Worm (Caenorhabditis elegans): ENCODE data around the gene cpt-3.

cpt-3 gene

DNA sequence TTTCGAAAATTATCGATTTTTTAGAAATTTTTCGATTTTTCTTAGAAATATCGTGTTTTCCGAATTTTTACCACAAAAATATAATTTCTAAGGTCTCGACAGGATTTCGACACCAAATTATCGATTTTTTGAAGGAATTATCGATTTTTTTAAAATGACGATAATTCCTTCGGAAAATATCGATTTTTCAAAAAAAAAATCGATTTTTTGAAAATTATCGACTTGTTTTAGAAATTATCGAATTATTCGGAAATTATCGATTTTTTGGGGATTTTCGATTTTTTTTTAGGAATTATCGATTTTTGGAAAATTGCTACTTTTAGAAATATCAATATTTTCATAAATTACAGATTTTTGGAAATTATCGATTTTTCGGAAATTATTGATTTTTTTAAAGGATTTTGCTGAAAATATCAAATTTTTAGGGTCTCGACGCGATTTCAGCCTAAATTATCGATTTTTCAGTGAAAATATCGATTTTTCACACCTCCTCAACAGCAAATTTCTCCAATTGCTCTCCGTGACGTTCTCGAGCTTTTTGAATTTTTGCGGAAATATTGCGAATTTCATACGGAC is 30.1 kb downstream of the cpt-3 start:
- peak; percentile 100 for TF ChIP-seq ceh-28 (tag; optimal IDR thresholded peaks at IDR 0.05)
- TF ChIP-seq mes-2 (tag; optimal IDR thresholded peaks at IDR 0.05; ENCODE audit: poor library complexity, severe bottlenecking): no peak

- TF ChIP-seq tag-97 (GFP tag; IDR thresholded peaks at IDR 0.05): no peak
- peak; percentile 51 for TF ChIP-seq ceh-28 (tag; optimal IDR thresholded peaks at IDR 0.05)
Observed at ce11 chrIII:2115322-2115721, 32.7 kb downstream of the cpt-3 start.

ce11 chrIII:2116797-2117196 is 34.2 kb downstream of the cpt-3 start, which contains the start of gene Y48G9A.11:
TSS of gene Y48G9A.11 (minus strand) at chrIII:2116897.
- TF ChIP-seq lin-38 (GFP tag; IDR thresholded peaks at IDR 0.05) (no peak), Y105C5A.15 (GFP tag; IDR thresholded peaks at IDR 0.05) (no peak), egl-43 (GFP tag; IDR thresholded peaks at IDR 0.05) (no peak), egl-27 (tag; optimal IDR thresholded peaks at IDR 0.05) (no peak), lsy-2 (tag; optimal IDR thresholded peaks at IDR 0.05) (no peak), F44E2.7 (GFP tag; IDR thresholded peaks at IDR 0.05) (no peak), lim-7 (GFP tag; IDR thresholded peaks at IDR 0.05) (no peak), dve-1 (tag; optimal IDR thresholded peaks at IDR 0.05; ENCODE audit: insufficient read depth) (no peak), F37D6.2 (tag; optimal IDR thresholded peaks at IDR 0.05) (no peak), nhr-237 (tag; optimal IDR thresholded peaks at IDR 0.05) (no peak), nhr-28 (tag; optimal IDR thresholded peaks at IDR 0.05) (no peak), nhr-111 (GFP tag; optimal IDR thresholded peaks at IDR 0.05) (no peak)

DNA sequence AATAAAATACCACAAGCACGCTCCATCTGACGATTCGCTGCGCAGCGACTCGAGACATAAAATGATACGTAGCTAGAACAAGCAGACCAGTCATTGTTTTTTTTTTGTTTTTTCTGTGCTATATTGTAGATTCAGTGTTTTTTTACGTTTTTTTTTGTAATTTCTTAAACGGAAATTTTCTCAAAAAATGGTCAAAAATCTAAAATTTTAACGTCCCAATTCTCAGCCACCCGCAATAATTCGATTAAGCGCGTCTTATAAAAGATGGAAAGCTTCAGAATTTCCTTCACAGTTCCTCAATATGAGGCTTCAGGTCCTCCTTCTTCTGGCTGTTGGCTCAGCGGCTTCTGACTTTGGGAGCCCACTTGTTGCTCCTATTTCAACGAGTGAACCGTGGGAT is 34.9 kb downstream of the cpt-3 start, which contains the start of gene Y48G9A.6:
Y48G9A.6 (plus strand) TSS at position 301 of the 400 bp plus-strand sequence.
- TF ChIP-seq zfp-2 (tag; optimal IDR thresholded peaks at IDR 0.05): no peak

ce11 chrIII:2123673-2124187 is 41.1 kb downstream of the cpt-3 start, which contains the start of gene frl-1:
TSS of gene frl-1 (plus strand) at chrIII:2124137.
- no peak for TF ChIP-seq mes-2 (tag; optimal IDR thresholded peaks at IDR 0.05; ENCODE audit: poor library complexity, severe bottlenecking)
- TF ChIP-seq daf-16 (GFP tag; optimal IDR thresholded peaks at IDR 0.05): no peak
- TF ChIP-seq daf-16 (tag; optimal IDR thresholded peaks at IDR 0.05): peak; percentile 61
- peak; percentile 9 for TF ChIP-seq aha-1 (tag)
- TF ChIP-seq dve-1 (tag; optimal IDR thresholded peaks at IDR 0.05; ENCODE audit: insufficient read depth): peak; percentile 40
- peak; percentile 23; the same call in 1 of the 2 replicates for TF ChIP-seq dmd-6 (GFP tag; IDR thresholded peaks at IDR 0.05)
- no peak for TF ChIP-seq sdz-12 (GFP tag; optimal IDR thresholded peaks at IDR 0.05)
- no peak for TF ChIP-seq Y5F2A.4 (GFP tag; optimal IDR thresholded peaks at IDR 0.05)
- TF ChIP-seq lin-13 (GFP tag; optimal IDR thresholded peaks at IDR 0.05): no peak
- peak; percentile 82 for TF ChIP-seq pqm-1 (tag; optimal IDR thresholded peaks at IDR 0.05)
- no peak for TF ChIP-seq zag-1 (tag; optimal IDR thresholded peaks at IDR 0.05)
- TF ChIP-seq nhr-6 (tag; optimal IDR thresholded peaks at IDR 0.05): no peak
- peak; percentile 60 for TF ChIP-seq nhr-28 (tag; optimal IDR thresholded peaks at IDR 0.05)
- peak; percentile 11 for TF ChIP-seq hlh-11 (tag; optimal IDR thresholded peaks at IDR 0.05)

DNA sequence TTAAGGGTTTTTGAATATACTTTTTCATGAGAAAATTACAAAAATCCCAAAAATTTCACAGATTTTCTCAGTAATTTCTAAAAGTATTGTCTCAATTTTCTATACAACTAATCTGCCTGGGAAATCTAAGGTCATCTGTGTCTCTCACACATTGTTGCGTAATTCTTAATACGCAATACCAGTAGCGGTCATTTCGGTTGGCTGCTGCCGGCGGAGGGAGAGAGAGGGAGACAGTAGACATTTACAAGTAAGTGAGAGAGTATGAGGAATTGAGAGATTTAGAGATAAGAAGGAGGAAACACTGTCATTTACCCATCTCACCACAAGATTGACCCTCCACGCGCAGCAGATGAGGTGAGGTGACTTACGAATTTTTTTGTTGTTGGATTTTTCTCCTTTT is 43.3 kb downstream of the cpt-3 start:
- TF ChIP-seq madf-9 (GFP tag; conservative IDR thresholded peaks at IDR 0.05) (no peak), ceh-82 (tag; optimal IDR thresholded peaks at IDR 0.05) (no peak), unc-62 (GFP tag; optimal IDR thresholded peaks at IDR 0.05 in 1 of 2) (peak in 1 of 2 experiments; percentile 63), unc-62 (tag; optimal IDR thresholded peaks at IDR 0.05) (no peak), snpc-1.2 (GFP tag; IDR thresholded peaks at IDR 0.05) (no peak), mep-1 (tag; optimal IDR thresholded peaks at IDR 0.05) (peak; percentile 27), daf-16 (GFP tag; optimal IDR thresholded peaks at IDR 0.05) (no peak), daf-16 (tag; optimal IDR thresholded peaks at IDR 0.05) (peak; percentile 3), mdl-1 (tag; optimal IDR thresholded peaks at IDR 0.05) (peak in 1 of 2 experiments; percentile 27), daf-8 (GFP tag; IDR thresholded peaks at IDR 0.05) (no peak), nhr-28 (tag; optimal IDR thresholded peaks at IDR 0.05) (peak; percentile 11), unc-130 (GFP tag; optimal IDR thresholded peaks at IDR 0.05) (no peak), fos-1 (tag; optimal IDR thresholded peaks at IDR 0.05) (no peak), dmd-8 (GFP tag; IDR thresholded peaks at IDR 0.05) (no peak), snpc-4 (tag; optimal IDR thresholded peaks at IDR 0.05) (no peak), lin-13 (GFP tag; optimal IDR thresholded peaks at IDR 0.05) (peak; percentile 28), Y5F2A.4 (GFP tag; optimal IDR thresholded peaks at IDR 0.05) (no peak), nhr-77 (tag; optimal IDR thresholded peaks at IDR 0.05) (no peak), aly-2 (tag; optimal IDR thresholded peaks at IDR 0.05) (no peak), mdt-29 (GFP tag; IDR thresholded peaks at IDR 0.05) (no peak), R02D3.7 (tag; optimal IDR thresholded peaks at IDR 0.05) (no peak)

All from whole organism, L4 larva.